Worm (Caenorhabditis elegans): ENCODE data around the gene srd-41.

srd-41 gene

DNA sequence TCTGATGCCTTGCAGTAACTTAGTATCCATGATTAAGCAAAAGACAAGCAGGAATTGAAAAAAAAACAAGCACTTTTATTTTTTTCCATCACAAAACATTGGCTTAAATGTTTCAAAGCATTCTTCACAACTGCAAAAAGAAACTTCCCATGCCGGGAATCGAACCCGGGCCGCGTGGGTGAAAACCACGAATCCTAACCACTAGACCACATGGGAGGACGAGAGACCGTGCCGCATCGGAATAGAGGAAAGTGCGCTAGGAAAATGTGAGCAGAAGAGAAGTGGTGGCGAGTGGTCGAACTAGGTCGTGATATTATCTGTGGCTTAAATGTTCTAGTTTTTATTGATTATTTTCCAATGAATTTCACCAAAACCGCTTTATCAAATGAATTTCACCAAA, 41.0 kb downstream of the srd-41 start (continued):
- TF ChIP-seq gei-8 (GFP tag; optimal IDR thresholded peaks at IDR 0.05) (peak; percentile 0), spr-3 (GFP tag; optimal IDR thresholded peaks at IDR 0.05) (no peak), aha-1 (tag) (peak; percentile 94), egl-27 (tag; optimal IDR thresholded peaks at IDR 0.05) (no peak), zip-2 (tag; optimal IDR thresholded peaks at IDR 0.05) (no peak), ztf-11 (tag; optimal IDR thresholded peaks at IDR 0.05) (no peak), tag-97 (GFP tag; IDR thresholded peaks at IDR 0.05) (no peak), snpc-1.2 (GFP tag; IDR thresholded peaks at IDR 0.05) (peak; percentile 84), hlh-30 (tag; optimal IDR thresholded peaks at IDR 0.05; ENCODE audit: insufficient read depth) (peak; percentile 49), nhr-28 (tag; optimal IDR thresholded peaks at IDR 0.05) (no peak), nhr-237 (tag; optimal IDR thresholded peaks at IDR 0.05) (no peak), dve-1 (tag; optimal IDR thresholded peaks at IDR 0.05; ENCODE audit: insufficient read depth) (no peak), tra-1 (GFP tag; IDR thresholded peaks at IDR 0.05) (peak; percentile 24; the same call in 1 of the 2 replicates), dpl-1 (GFP tag; optimal IDR thresholded peaks at IDR 0.05) (no peak), cey-2 (tag; optimal IDR thresholded peaks at IDR 0.05; ENCODE audit: borderline replicate concordance, insufficient read depth) (no peak), skn-1 (tag; optimal IDR thresholded peaks at IDR 0.05) (no peak), daf-16 (GFP tag; optimal IDR thresholded peaks at IDR 0.05) (peak; percentile 11 to 45), daf-16 (tag; optimal IDR thresholded peaks at IDR 0.05) (peak; percentile 51), Y105C5A.15 (GFP tag; IDR thresholded peaks at IDR 0.05) (0 out of 2 replicates have a peak, but pooled peaks have one; percentile 55), ama-1 (optimal IDR thresholded peaks at IDR 0.05) (no peak), mes-2 (tag; optimal IDR thresholded peaks at IDR 0.05; ENCODE audit: poor library complexity, severe bottlenecking) (peak; percentile 81), php-3 (GFP tag; IDR thresholded peaks at IDR 0.05) (peak; percentile 65; the same call in 1 of the 2 replicates), madf-9 (GFP tag; conservative IDR thresholded peaks at IDR 0.05) (peak; percentile 55; the same call in 1 of the 2 replicates), spr-1 (tag; optimal IDR thresholded peaks at IDR 0.05) (peak; percentile 14), arid-1 (GFP tag; conservative IDR thresholded peaks at IDR 0.05) (peak; percentile 73), daf-19 (GFP tag; conservative IDR thresholded peaks at IDR 0.05) (no peak), Y48G9A.11 (GFP tag; IDR thresholded peaks at IDR 0.05) (peak; percentile 43; the same call in 1 of the 2 replicates), lin-15B (tag; optimal IDR thresholded peaks at IDR 0.05) (no peak), nhr-25 (tag; optimal IDR thresholded peaks at IDR 0.05; ENCODE audit: borderline replicate concordance, insufficient read depth) (no peak), mep-1 (tag; optimal IDR thresholded peaks at IDR 0.05) (peak; percentile 65), ces-1 (GFP tag; optimal IDR thresholded peaks at IDR 0.05) (no peak), F10B5.3 (tag; optimal IDR thresholded peaks at IDR 0.05) (no peak), aly-2 (tag; optimal IDR thresholded peaks at IDR 0.05) (no peak), F49E8.2 (tag; optimal IDR thresholded peaks at IDR 0.05; ENCODE audit: borderline replicate concordance) (no peak), duxl-1 (tag; optimal IDR thresholded peaks at IDR 0.05; ENCODE audit: poor library complexity) (peak; percentile 81), nhr-6 (tag; optimal IDR thresholded peaks at IDR 0.05) (no peak), Y75B8A.6 (GFP tag; IDR thresholded peaks at IDR 0.05) (no peak), daf-12 (tag; optimal IDR thresholded peaks at IDR 0.05) (no peak), nhr-10 (tag; optimal IDR thresholded peaks at IDR 0.05) (no peak), nhr-42 (GFP tag; IDR thresholded peaks at IDR 0.05) (0 out of 2 replicates have a peak, but pooled peaks have one; percentile 41), zag-1 (tag; optimal IDR thresholded peaks at IDR 0.05) (no peak), mdl-1 (tag; optimal IDR thresholded peaks at IDR 0.05) (peak in 1 of 2 experiments; percentile 72), T26A8.4 (GFP tag; IDR thresholded peaks at IDR 0.05) (no peak; the same call in 1 of the 2 replicates), zip-11 (GFP tag; IDR thresholded peaks at IDR 0.05) (no peak), dmd-9 (GFP tag; IDR thresholded peaks at IDR 0.05) (peak; percentile 60; the same call in 1 of the 2 replicates), ztf-7 (tag; optimal IDR thresholded peaks at IDR 0.05) (peak; percentile 59), lin-29 (GFP tag; IDR thresholded peaks at IDR 0.05) (no peak), mdt-29 (GFP tag; IDR thresholded peaks at IDR 0.05) (no peak), pqm-1 (tag; optimal IDR thresholded peaks at IDR 0.05) (no peak), nhr-111 (GFP tag; optimal IDR thresholded peaks at IDR 0.05) (no peak), fkh-10 (GFP tag; optimal IDR thresholded peaks at IDR 0.05) (no peak), lin-39 (tag; optimal IDR thresholded peaks at IDR 0.05) (no peak)

All from whole organism, L4 larva.